Worm (Caenorhabditis elegans): ENCODE data around the gene F14H8.8.

Gene F14H8.8

ce11 chrV:15059534-15059933 lies 30.3 kb downstream of the F14H8.8 start, which contains the start of the genes mcm-3 and C25D7.15 (continued):
- TF ChIP-seq K12H6.12 (tag; optimal IDR thresholded peaks at IDR 0.05) (no peak), F39B2.1 (GFP tag; IDR thresholded peaks at IDR 0.05) (no peak), ets-4 (GFP tag; optimal IDR thresholded peaks at IDR 0.05) (no peak), tlf-1 (GFP tag; optimal IDR thresholded peaks at IDR 0.05) (peak; percentile 68), ztf-18 (tag; optimal IDR thresholded peaks at IDR 0.05) (peak; percentile 7), lag-1 (GFP tag; IDR thresholded peaks at IDR 0.05) (no peak), ztf-26 (tag; optimal IDR thresholded peaks at IDR 0.05) (no peak), F37B4.10 (GFP tag; IDR thresholded peaks at IDR 0.05) (no peak), madf-8 (GFP tag; conservative IDR thresholded peaks at IDR 0.05) (peak; percentile 90), ceh-27 (GFP tag; optimal IDR thresholded peaks at IDR 0.05) (no peak), ceh-40 (GFP tag; IDR thresholded peaks at IDR 0.05) (no peak), rcor-1 (GFP tag; IDR thresholded peaks at IDR 0.05) (peak; percentile 50), snpc-4 (GFP tag; optimal IDR thresholded peaks at IDR 0.05) (no peak), snpc-4 (tag; optimal IDR thresholded peaks at IDR 0.05) (peak in 1 of 4 experiments; percentile 42), tbp1 (GFP tag; optimal IDR thresholded peaks at IDR 0.05) (peak; percentile 55), lsl-1 (GFP tag; optimal IDR thresholded peaks at IDR 0.05) (peak; percentile 78), F57A8.1 (GFP tag; optimal IDR thresholded peaks at IDR 0.05) (no peak), nhr-179 (tag; optimal IDR thresholded peaks at IDR 0.05) (no peak), F23B12.7 (tag; optimal IDR thresholded peaks at IDR 0.05; ENCODE audit: insufficient read depth) (no peak), snpc-1.3 (tag; optimal IDR thresholded peaks at IDR 0.05; ENCODE audit: insufficient read depth) (peak; percentile 27), rpc-1 (optimal IDR thresholded peaks at IDR 0.05) (no peak), rpc-1 (tag; optimal IDR thresholded peaks at IDR 0.05) (no peak), bed-2 (GFP tag; IDR thresholded peaks at IDR 0.05) (no peak), hmg-1.2 (GFP tag; IDR thresholded peaks at IDR 0.05) (peak; percentile 46; the same call in 1 of the 2 replicates), ceh-100 (GFP tag; IDR thresholded peaks at IDR 0.05) (no peak), Y56A3A.18 (GFP tag; IDR thresholded peaks at IDR 0.05) (no peak), aptf-3 (GFP tag; IDR thresholded peaks at IDR 0.05) (no peak), rec-8 (tag; optimal IDR thresholded peaks at IDR 0.05) (no peak), xnd-1 (tag; optimal IDR thresholded peaks at IDR 0.05) (peak; percentile 72), lsy-27 (tag; optimal IDR thresholded peaks at IDR 0.05; ENCODE audit: borderline replicate concordance, insufficient read depth) (no peak), dpff-1 (tag; optimal IDR thresholded peaks at IDR 0.05) (no peak), snpc-3.4 (tag; optimal IDR thresholded peaks at IDR 0.05) (peak; percentile 84), unc-62 (GFP tag; optimal IDR thresholded peaks at IDR 0.05) (no peak), hlh-12 (tag; optimal IDR thresholded peaks at IDR 0.05) (no peak), hlh-26 (GFP tag; conservative IDR thresholded peaks at IDR 0.05) (no peak), pha-4 (tag; optimal IDR thresholded peaks at IDR 0.05) (no peak), nhr-80 (tag; optimal IDR thresholded peaks at IDR 0.05) (no peak), fkh-3 (tag; optimal IDR thresholded peaks at IDR 0.05) (no peak), somi-1 (GFP tag; optimal IDR thresholded peaks at IDR 0.05) (no peak), C17E4.6 (GFP tag; IDR thresholded peaks at IDR 0.05) (no peak), atf-7 (tag; optimal IDR thresholded peaks at IDR 0.05) (no peak), ztf-3 (GFP tag; optimal IDR thresholded peaks at IDR 0.05) (no peak), attf-3 (GFP tag; conservative IDR thresholded peaks at IDR 0.05) (0 out of 2 replicates have a peak, but pooled peaks have one; percentile 42), cebp-2 (GFP tag; IDR thresholded peaks at IDR 0.05) (no peak), Y53F4B.3 (GFP tag; IDR thresholded peaks at IDR 0.05) (no peak), madf-10 (tag; optimal IDR thresholded peaks at IDR 0.05) (no peak), mxl-1 (tag; optimal IDR thresholded peaks at IDR 0.05) (no peak), mel-28 (tag; optimal IDR thresholded peaks at IDR 0.05; ENCODE audit: borderline replicate concordance) (no peak), B0035.1 (tag; optimal IDR thresholded peaks at IDR 0.05) (no peak), die-1 (tag; optimal IDR thresholded peaks at IDR 0.05) (no peak)
